Worm (Caenorhabditis elegans) whole organism, L2 larva: ENCODE measurements around the gene nhr-277.
A peak's percentile ranks its signal among the peaks of the same experiment; 100 is the strongest.

Experiments used
- C34F6.9 ChIP-seq: fragments of 150-350 bp; optimal IDR thresholded peaks from 2 replicates; lab custom pipeline; 2014; ENCODE audit warnings: missing biosample characterization, missing genetic modification characterization
- F13H6.1 ChIP-seq: sonication (generic microtip); optimal IDR thresholded peaks from 2 replicates; lab custom pipeline; 2016; ENCODE audit warnings: missing genetic modification characterization, missing compliant biosample characterization
- R02D3.7 ChIP-seq: fragments of 150-350 bp; optimal IDR thresholded peaks from 2 replicates; lab custom pipeline; 2014; ENCODE audit warnings: missing biosample characterization, missing genetic modification characterization
- Y55F3AM.14 ChIP-seq: fragments of 200-800 bp; sonication (Bioruptor generic); optimal IDR thresholded peaks from 2 replicates; lab custom pipeline; 2018; ENCODE audit warnings: mild to moderate bottlenecking, missing genetic modification characterization, missing compliant biosample characterization
- ZK546.5 ChIP-seq: sonication (generic microtip); optimal IDR thresholded peaks from 2 replicates; lab custom pipeline; 2017; ENCODE audit warnings: missing biosample characterization, missing genetic modification characterization
- alr-1 ChIP-seq: fragments of 150-350 bp; optimal IDR thresholded peaks from 2 replicates; lab custom pipeline; 2014; ENCODE audit warnings: missing biosample characterization, missing genetic modification characterization
- ama-1 ChIP-seq: fragments of 150-350 bp; optimal IDR thresholded peaks from 2 replicates; lab custom pipeline; 2018; ENCODE audit warnings: inconsistent platforms
- blmp-1 ChIP-seq: sonication (generic microtip); optimal IDR thresholded peaks from 2 replicates; lab custom pipeline; 2017; ENCODE audit warnings: missing genetic modification characterization, mild to moderate bottlenecking, missing compliant biosample characterization, antibody characterized with exemption, moderate library complexity; ENCODE audit not compliant: insufficient read depth
- ceh-82 ChIP-seq: fragments of 150-350 bp; optimal IDR thresholded peaks from 2 replicates; lab custom pipeline; 2014; ENCODE audit warnings: missing biosample characterization, missing genetic modification characterization
- crh-2 ChIP-seq: sonication (generic microtip); optimal IDR thresholded peaks from 2 replicates; lab custom pipeline; 2017; ENCODE audit warnings: missing biosample characterization, missing genetic modification characterization
- dmd-4 ChIP-seq: sonication (generic microtip); optimal IDR thresholded peaks from 2 replicates; lab custom pipeline; 2017; ENCODE audit warnings: missing biosample characterization, missing genetic modification characterization
- egl-27 ChIP-seq: sonication (generic microtip); optimal IDR thresholded peaks from 3 replicates; lab custom pipeline; 2017; ENCODE audit warnings: missing biosample characterization, missing genetic modification reagents, missing genetic modification characterization
- elt-1 ChIP-seq: fragments of 150-350 bp; optimal IDR thresholded peaks from 2 replicates; lab custom pipeline; 2014; ENCODE audit warnings: missing biosample characterization, missing genetic modification characterization
- elt-3 ChIP-seq: sonication (generic microtip); optimal IDR thresholded peaks from 2 replicates; lab custom pipeline; 2017; ENCODE audit warnings: missing biosample characterization, missing genetic modification characterization
- fos-1 ChIP-seq: fragments of 150-350 bp; optimal IDR thresholded peaks from 2 replicates; lab custom pipeline; 2014; ENCODE audit warnings: missing biosample characterization, missing genetic modification characterization
- gmeb-1 ChIP-seq: fragments of 150-350 bp; optimal IDR thresholded peaks from 2 replicates; lab custom pipeline; 2014; ENCODE audit warnings: missing biosample characterization, missing genetic modification characterization
- lin-11 ChIP-seq: fragments of 150-350 bp; sonication (generic microtip); optimal IDR thresholded peaks from 2 replicates; lab custom pipeline; 2014; ENCODE audit warnings: missing biosample characterization, missing genetic modification characterization, inconsistent platforms, mixed read lengths
- lin-13 ChIP-seq: fragments of 150-350 bp; optimal IDR thresholded peaks from 2 replicates; lab custom pipeline; 2014; ENCODE audit warnings: missing biosample characterization, missing genetic modification reagents, missing genetic modification characterization
- lin-39 ChIP-seq: fragments of 150-350 bp; optimal IDR thresholded peaks from 2 replicates; lab custom pipeline; 2014; ENCODE audit warnings: missing biosample characterization, missing genetic modification reagents, missing genetic modification characterization
- lsy-2 ChIP-seq, 2 experiments: fragments of 150-350 bp in 1 of 2; sonication (generic microtip) in 1 of 2; optimal IDR thresholded peaks; 2 replicates each; lab custom pipeline; 2014 to 2017; ENCODE audit warnings: missing biosample characterization in 2 of 2, missing genetic modification characterization in 2 of 2
- mab-5 ChIP-seq: fragments of 150-350 bp; optimal IDR thresholded peaks from 2 replicates; lab custom pipeline; 2014; ENCODE audit warnings: missing biosample characterization, missing genetic modification characterization
- mbf-1 ChIP-seq: sonication (generic microtip); optimal IDR thresholded peaks from 2 replicates; lab custom pipeline; 2017; ENCODE audit warnings: missing biosample characterization, missing genetic modification characterization
- mdl-1 ChIP-seq, 2 experiments: fragments of 150-350 bp in 1 of 2; sonication (generic microtip) in 1 of 2; optimal IDR thresholded peaks; 2 replicates each; lab custom pipeline; 2017; ENCODE audit warnings: missing biosample characterization in 2 of 2, missing genetic modification characterization in 2 of 2
- nhr-10 ChIP-seq: sonication (generic microtip); optimal IDR thresholded peaks from 2 replicates; lab custom pipeline; 2017; ENCODE audit warnings: missing biosample characterization, missing genetic modification characterization
- nhr-11 ChIP-seq: fragments of 150-350 bp; optimal IDR thresholded peaks from 2 replicates; lab custom pipeline; 2014; ENCODE audit warnings: missing biosample characterization, missing genetic modification characterization
- nhr-12 ChIP-seq: fragments of 150-350 bp; optimal IDR thresholded peaks from 2 replicates; lab custom pipeline; 2014; ENCODE audit warnings: missing biosample characterization, missing genetic modification characterization
- nhr-129 ChIP-seq: fragments of 150-350 bp; optimal IDR thresholded peaks from 2 replicates; lab custom pipeline; 2014; ENCODE audit warnings: missing biosample characterization, missing genetic modification characterization
- nhr-21 ChIP-seq: fragments of 150-350 bp; optimal IDR thresholded peaks from 2 replicates; lab custom pipeline; 2014; ENCODE audit warnings: missing biosample characterization, missing genetic modification characterization
- nhr-23 ChIP-seq: fragments of 150-350 bp; optimal IDR thresholded peaks from 2 replicates; lab custom pipeline; 2014; ENCODE audit warnings: missing biosample characterization, missing genetic modification reagents, missing genetic modification characterization
- nhr-237 ChIP-seq: fragments of 150-350 bp; optimal IDR thresholded peaks from 2 replicates; lab custom pipeline; 2014; ENCODE audit warnings: missing biosample characterization, missing genetic modification characterization
- nhr-25 ChIP-seq: fragments of 150-350 bp; sonication (generic microtip); optimal IDR thresholded peaks from 3 replicates; lab custom pipeline; 2014; ENCODE audit warnings: missing biosample characterization, missing genetic modification characterization
- nhr-6 ChIP-seq: fragments of 150-350 bp; optimal IDR thresholded peaks from 2 replicates; lab custom pipeline; 2014; ENCODE audit warnings: missing biosample characterization, missing genetic modification characterization
- nhr-77 ChIP-seq: fragments of 150-350 bp; optimal IDR thresholded peaks from 2 replicates; lab custom pipeline; 2014; ENCODE audit warnings: missing biosample characterization, missing genetic modification characterization
- peb-1 ChIP-seq: fragments of 150-350 bp; optimal IDR thresholded peaks from 2 replicates; lab custom pipeline; 2014; ENCODE audit warnings: missing biosample characterization, missing genetic modification characterization
- sem-4 ChIP-seq: fragments of 150-350 bp; optimal IDR thresholded peaks from 2 replicates; lab custom pipeline; 2014; ENCODE audit warnings: missing biosample characterization, missing genetic modification reagents, missing genetic modification characterization
- skn-1 ChIP-seq: sonication (generic microtip); optimal IDR thresholded peaks from 2 replicates; lab custom pipeline; 2017; ENCODE audit warnings: missing biosample characterization, missing genetic modification characterization
- sma-3 ChIP-seq: sonication (generic microtip); optimal IDR thresholded peaks from 2 replicates; lab custom pipeline; 2016; ENCODE audit warnings: missing genetic modification reagents, missing genetic modification characterization, missing compliant biosample characterization
- sma-9 ChIP-seq, 2 experiments: fragments of 150-350 bp in 1 of 2; sonication (generic microtip) in 1 of 2; optimal IDR thresholded peaks; 2 replicates each; lab custom pipeline; 2014 to 2016; ENCODE audit warnings: missing genetic modification characterization in 2 of 2, mild to moderate bottlenecking in 1 of 2, missing biosample characterization in 1 of 2, missing compliant biosample characterization in 1 of 2, missing genetic modification reagents in 1 of 2, moderate library complexity in 1 of 2
- snpc-4 ChIP-seq: fragments of 150-350 bp; optimal IDR thresholded peaks from 2 replicates; lab custom pipeline; 2014; ENCODE audit warnings: missing biosample characterization, missing genetic modification characterization
- unc-39 ChIP-seq: fragments of 150-350 bp; optimal IDR thresholded peaks from 2 replicates; lab custom pipeline; 2014; ENCODE audit warnings: missing biosample characterization, missing genetic modification characterization
- unc-55 ChIP-seq: fragments of 150-350 bp; sonication (generic microtip); optimal IDR thresholded peaks from 3 replicates; lab custom pipeline; 2014; ENCODE audit warnings: missing biosample characterization, missing genetic modification reagents, missing genetic modification characterization
- unc-62 ChIP-seq: fragments of 150-350 bp; optimal IDR thresholded peaks from 2 replicates; lab custom pipeline; 2014; ENCODE audit warnings: missing biosample characterization, missing genetic modification reagents, missing genetic modification characterization
- zag-1 ChIP-seq: fragments of 150-350 bp; optimal IDR thresholded peaks from 2 replicates; lab custom pipeline; 2014; ENCODE audit warnings: missing biosample characterization, missing genetic modification characterization
- ztf-1 ChIP-seq: fragments of 200-800 bp; sonication (Bioruptor generic); conservative IDR thresholded peaks from 2 replicates; pipeline ENCODE4 v1.3.6; 2022; ENCODE audit warnings: missing genetic modification characterization, missing compliant biosample characterization
- ztf-11 ChIP-seq: sonication (generic microtip); optimal IDR thresholded peaks from 2 replicates; lab custom pipeline; 2017; ENCODE audit warnings: missing biosample characterization, missing genetic modification characterization
- ztf-4 ChIP-seq: fragments of 150-350 bp; optimal IDR thresholded peaks from 2 replicates; lab custom pipeline; 2014; ENCODE audit warnings: missing biosample characterization, missing genetic modification characterization

Gene nhr-277

ce11 chrIV:2707012-2707411 is 35.8 kb upstream of the nhr-277 start, which contains the start of gene ubc-8:
Gene ubc-8, minus strand, starts transcription at chrIV:2707238.
- TF ChIP-seq unc-55 (GFP tag; lab: Kevin White, UChicago) (no peak), dmd-4 (tag; lab: Kevin White, UChicago) (no peak), Y55F3AM.14 (GFP tag; lab: Kevin White, UChicago) (no peak), ztf-1 (GFP tag; lab: Robert Waterston, UW) (no peak), nhr-129 (tag; lab: Kevin White, UChicago) (no peak), nhr-12 (no peak), lin-13 (GFP tag; lab: Kevin White, UChicago) (no peak), F13H6.1 (tag; lab: Kevin White, UChicago) (no peak), skn-1 (tag; lab: Kevin White, UChicago) (no peak), nhr-6 (tag; lab: Kevin White, UChicago) (no peak), sem-4 (no peak), elt-3 (tag; lab: Kevin White, UChicago) (no peak), ztf-11 (tag; lab: Kevin White, UChicago) (no peak), alr-1 (tag; lab: Kevin White, UChicago) (no peak), peb-1 (tag; lab: Kevin White, UChicago) (no peak), ztf-4 (tag; lab: Kevin White, UChicago) (no peak)

ce11 chrIV:2708329-2708965 is 34.3 kb upstream of the nhr-277 start:
- TF ChIP-seq sma-3 (GFP tag; lab: Kevin White, UChicago) (peak; percentile 77), nhr-129 (tag; lab: Kevin White, UChicago) (peak; percentile 88), lsy-2 (tag; optimal IDR thresholded peaks at IDR 0.05; lab: Kevin White, UChicago) (peak; percentile 46 to 88), lin-13 (GFP tag; lab: Kevin White, UChicago) (peak; percentile 85), nhr-6 (tag; lab: Kevin White, UChicago) (peak; percentile 28), skn-1 (tag; lab: Kevin White, UChicago) (no peak), unc-55 (GFP tag; lab: Kevin White, UChicago) (peak; percentile 89), alr-1 (tag; lab: Kevin White, UChicago) (no peak), gmeb-1 (tag; lab: Kevin White, UChicago) (peak; percentile 64), nhr-10 (tag; lab: Kevin White, UChicago) (no peak), zag-1 (tag; lab: Kevin White, UChicago) (peak; percentile 17), ztf-11 (tag; lab: Kevin White, UChicago) (no peak), nhr-23 (tag; lab: Kevin White, UChicago) (no peak), nhr-77 (tag; lab: Kevin White, UChicago) (no peak), mdl-1 (tag; optimal IDR thresholded peaks at IDR 0.05; lab: Kevin White, UChicago) (peak; percentile 81 to 91), egl-27 (tag; lab: Kevin White, UChicago) (peak; percentile 58), F13H6.1 (tag; lab: Kevin White, UChicago) (peak; percentile 87), dmd-4 (tag; lab: Kevin White, UChicago) (no peak), fos-1 (tag; lab: Kevin White, UChicago) (peak; percentile 63), ZK546.5 (tag; lab: Kevin White, UChicago) (peak; percentile 11), elt-1 (tag; lab: Kevin White, UChicago) (no peak), sma-9 (GFP tag; optimal IDR thresholded peaks at IDR 0.05; lab: Kevin White, UChicago) (peak; percentile 89), sma-9 (tag; optimal IDR thresholded peaks at IDR 0.05; lab: Kevin White, UChicago) (no peak), elt-3 (tag; lab: Kevin White, UChicago) (no peak), Y55F3AM.14 (GFP tag; lab: Kevin White, UChicago) (peak; percentile 70), unc-62 (GFP tag; lab: Kevin White, UChicago) (no peak), blmp-1 (tag; lab: Kevin White, UChicago) (peak; percentile 1), nhr-11 (no peak), ceh-82 (tag; lab: Kevin White, UChicago) (peak; percentile 16), ama-1 (lab: Kevin White, UChicago) (peak; percentile 8), nhr-12 (no peak), snpc-4 (tag; lab: Kevin White, UChicago) (peak; percentile 12), sem-4 (peak; percentile 26), C34F6.9 (tag; lab: Kevin White, UChicago) (peak; percentile 92), lin-11 (tag; lab: Kevin White, UChicago) (peak; percentile 76), crh-2 (tag; lab: Kevin White, UChicago) (peak; percentile 87), R02D3.7 (tag; lab: Kevin White, UChicago) (no peak), lin-39 (no peak), ztf-4 (tag; lab: Kevin White, UChicago) (peak; percentile 74), unc-39 (tag; lab: Kevin White, UChicago) (no peak), mbf-1 (tag; lab: Kevin White, UChicago) (no peak), mab-5 (tag; lab: Kevin White, UChicago) (peak; percentile 78), nhr-25 (peak; percentile 73), nhr-21 (tag; lab: Kevin White, UChicago) (peak; percentile 85), nhr-237 (tag; lab: Kevin White, UChicago) (no peak)
